Worm (Caenorhabditis elegans): ENCODE measurements around the gene alh-9.

ce11 chrIII:5892909-5893308, 37.1 kb downstream of the alh-9 start:
- TF ChIP-seq chd-7 (tag; optimal IDR thresholded peaks at IDR 0.05) = no peak
- TF ChIP-seq egl-44 (GFP tag; IDR thresholded peaks at IDR 0.05) = no peak
- TF ChIP-seq T26A5.8 (tag; optimal IDR thresholded peaks at IDR 0.05) = no peak
- no peak for TF ChIP-seq ztf-25 (GFP tag; IDR thresholded peaks at IDR 0.05)

All from whole organism, young adult.